Fruit fly (Drosophila melanogaster): ENCODE measurements around the gene CG14913.

DNA sequence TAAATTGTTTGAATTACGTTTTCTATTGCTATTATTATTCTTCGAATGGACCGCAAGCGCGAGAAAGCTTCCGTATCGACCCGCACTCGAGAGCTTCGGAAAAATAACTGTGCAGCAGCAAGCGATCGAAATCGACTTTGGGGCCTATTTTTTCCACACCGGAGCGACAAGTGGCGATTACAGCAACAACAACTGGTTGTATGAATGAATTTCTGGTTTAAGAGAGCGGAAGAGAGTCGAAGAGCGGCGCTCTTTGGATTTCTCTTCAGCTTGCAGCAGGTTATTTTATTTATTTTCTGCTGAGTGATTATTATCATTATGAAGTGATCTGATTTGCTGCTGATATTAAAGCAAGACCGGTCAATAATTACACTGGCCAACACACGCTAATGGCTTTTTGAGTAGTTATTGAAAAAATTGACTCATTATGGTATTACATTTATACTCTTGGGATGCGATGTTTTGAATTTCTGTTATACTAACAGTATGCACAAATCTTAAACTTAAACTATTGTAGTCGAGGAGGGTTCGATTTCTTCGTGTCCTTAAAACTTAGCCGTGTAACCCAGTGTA is 50.2 kb downstream of the CG14913 start, which contains the start of gene Samuel:
- peak; percentile 28 for TF ChIP-seq CG7368 (GFP tag; optimal IDR thresholded peaks at IDR 0.05)
- peak; percentile 72 for TF ChIP-seq CG6163 (GFP tag; IDR thresholded peaks at IDR 0.05)
- peak; percentile 48 for TF ChIP-seq Ets96B (tag; optimal IDR thresholded peaks at IDR 0.05)
- TF ChIP-seq Sox102F (GFP tag; optimal IDR thresholded peaks at IDR 0.05), result peak; percentile 64
- peak; percentile 41 for TF ChIP-seq CG34406 (GFP tag; optimal IDR thresholded peaks at IDR 0.05)
- peak; percentile 17 for TF ChIP-seq fd59A (GFP tag; optimal IDR thresholded peaks at IDR 0.05)

Data from whole organism, prepupa.